Fruit fly (Drosophila melanogaster): ENCODE data around the gene CG43230.

CG43230 gene

DNA sequence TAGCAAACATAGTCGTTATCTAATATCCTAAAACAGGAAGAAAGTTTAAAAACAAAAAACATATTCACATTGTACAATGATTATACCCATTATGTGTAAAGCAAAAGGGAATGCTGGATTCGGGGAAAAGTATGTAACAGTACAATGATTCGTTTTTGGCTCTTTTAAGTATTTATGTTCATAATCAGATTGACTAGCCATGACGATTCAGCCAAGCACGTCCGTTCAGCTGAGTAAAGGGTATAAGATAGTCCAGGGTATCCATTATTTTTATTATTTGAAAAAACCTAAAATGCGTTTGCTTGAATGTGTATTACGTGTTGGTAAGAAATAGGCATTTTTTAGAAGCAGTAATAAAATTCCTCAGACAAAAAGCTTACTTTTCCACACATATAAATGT lies 34.7 kb downstream of the CG43230 start:
- no peak for TF ChIP-seq ey (GFP tag; optimal IDR thresholded peaks at IDR 0.05)
- TF ChIP-seq sage (GFP tag; optimal IDR thresholded peaks at IDR 0.05): no peak
- no peak for TF ChIP-seq foxo (GFP tag; optimal IDR thresholded peaks at IDR 0.05)

DNA sequence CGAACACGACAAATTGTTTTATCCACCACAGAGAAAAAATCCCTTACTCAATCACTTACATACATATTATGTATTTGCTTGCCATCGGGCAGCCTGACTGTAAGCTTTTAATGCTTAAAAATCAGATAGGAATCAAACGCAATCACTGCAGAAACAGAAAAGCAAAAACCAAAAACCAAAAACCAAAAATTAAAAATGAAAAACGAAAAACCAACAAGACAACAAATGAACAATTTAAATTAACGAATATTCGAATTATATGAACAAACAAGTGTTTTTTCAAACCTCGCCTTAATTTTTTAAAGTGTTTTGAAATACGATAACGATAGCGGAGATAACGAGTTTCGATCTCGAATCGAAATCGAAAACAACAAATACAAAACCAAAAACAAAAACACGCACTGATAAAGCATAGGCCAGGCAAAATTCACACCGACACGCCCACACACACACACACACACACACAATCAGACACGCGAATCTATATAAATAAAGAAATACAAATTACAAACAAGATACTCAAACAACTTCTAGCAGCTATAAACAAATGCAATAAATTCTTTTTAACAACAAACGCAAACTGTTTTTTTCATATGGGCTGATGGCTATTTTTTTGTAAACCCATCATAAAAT lies 39.3 kb downstream of the CG43230 start:
- no peak for TF ChIP-seq fru (GFP tag; optimal IDR thresholded peaks at IDR 0.05)
- no peak for TF ChIP-seq lola (GFP tag; optimal IDR thresholded peaks at IDR 0.05)
- TF ChIP-seq jim (GFP tag; optimal IDR thresholded peaks at IDR 0.05): no peak
- TF ChIP-seq CG32264 (GFP tag; optimal IDR thresholded peaks at IDR 0.05): peak; percentile 41
- TF ChIP-seq dmrt93B (GFP tag; optimal IDR thresholded peaks at IDR 0.05): no peak
- TF ChIP-seq dl (GFP tag; optimal IDR thresholded peaks at IDR 0.05; ENCODE audit: insufficient read depth in 1 of 2, partially characterized antibody in 2 of 2): no peak
- no peak for TF ChIP-seq Dif (GFP tag; optimal IDR thresholded peaks at IDR 0.05; ENCODE audit: partially characterized antibody)
- TF ChIP-seq Abd-B (GFP tag; optimal IDR thresholded peaks at IDR 0.05): no peak
- TF ChIP-seq pan (optimal IDR thresholded peaks at IDR 0.05): no peak
- no peak for TF ChIP-seq Hr78 (GFP tag; optimal IDR thresholded peaks at IDR 0.05)
- peak; percentile 39 for TF ChIP-seq psq (GFP tag; optimal IDR thresholded peaks at IDR 0.05)
- TF ChIP-seq dsf (GFP tag; optimal IDR thresholded peaks at IDR 0.05; ENCODE audit: borderline replicate concordance): no peak
- no peak for TF ChIP-seq tai (GFP tag; optimal IDR thresholded peaks at IDR 0.05)
- no peak for TF ChIP-seq CrebA (GFP tag; optimal IDR thresholded peaks at IDR 0.05; ENCODE audit: borderline replicate concordance)
- TF ChIP-seq GATAd (GFP tag; optimal IDR thresholded peaks at IDR 0.05): no peak
- TF ChIP-seq Mio (GFP tag; optimal IDR thresholded peaks at IDR 0.05): no peak
- TF ChIP-seq woc (GFP tag; optimal IDR thresholded peaks at IDR 0.05): no peak
- no peak for TF ChIP-seq Hr83 (GFP tag; optimal IDR thresholded peaks at IDR 0.05; ENCODE audit: poor library complexity, severe bottlenecking)
- no peak for TF ChIP-seq Vsx2 (GFP tag; optimal IDR thresholded peaks at IDR 0.05; ENCODE audit: partially characterized antibody)
- TF ChIP-seq sage (GFP tag; optimal IDR thresholded peaks at IDR 0.05): peak; percentile 30
- no peak for TF ChIP-seq brk (GFP tag; optimal IDR thresholded peaks at IDR 0.05)
- no peak for TF ChIP-seq br (GFP tag; optimal IDR thresholded peaks at IDR 0.05)
- TF ChIP-seq N (GFP tag; optimal IDR thresholded peaks at IDR 0.05): no peak
- TF ChIP-seq Dfd (GFP tag; optimal IDR thresholded peaks at IDR 0.05): no peak
- TF ChIP-seq ey (GFP tag; optimal IDR thresholded peaks at IDR 0.05): peak; percentile 42
- TF ChIP-seq usp (GFP tag; optimal IDR thresholded peaks at IDR 0.05): no peak
- no peak for TF ChIP-seq Jra (GFP tag; optimal IDR thresholded peaks at IDR 0.05)
- no peak for TF ChIP-seq Myc (optimal IDR thresholded peaks at IDR 0.05)
- TF ChIP-seq h (GFP tag; optimal IDR thresholded peaks at IDR 0.05): no peak
- peak; percentile 26 for TF ChIP-seq HLH106 (tag; optimal IDR thresholded peaks at IDR 0.05)
- TF ChIP-seq rgr (GFP tag; optimal IDR thresholded peaks at IDR 0.05): peak; percentile 42
- TF ChIP-seq foxo (GFP tag; optimal IDR thresholded peaks at IDR 0.05): peak in 1 of 2 experiments; percentile 54
- TF ChIP-seq sv (GFP tag; optimal IDR thresholded peaks at IDR 0.05): no peak
- TF ChIP-seq Sp1 (GFP tag; optimal IDR thresholded peaks at IDR 0.05): no peak
- TF ChIP-seq CG9705 (GFP tag; optimal IDR thresholded peaks at IDR 0.05): no peak
- peak; percentile 54 for TF ChIP-seq OdsH (GFP tag; optimal IDR thresholded peaks at IDR 0.05)
- no peak for TF ChIP-seq Rel (GFP tag; optimal IDR thresholded peaks at IDR 0.05)
- TF ChIP-seq Rel (tag; optimal IDR thresholded peaks at IDR 0.05): peak; percentile 92
- no peak for TF ChIP-seq Hnf4 (GFP tag; optimal IDR thresholded peaks at IDR 0.05)

DNA sequence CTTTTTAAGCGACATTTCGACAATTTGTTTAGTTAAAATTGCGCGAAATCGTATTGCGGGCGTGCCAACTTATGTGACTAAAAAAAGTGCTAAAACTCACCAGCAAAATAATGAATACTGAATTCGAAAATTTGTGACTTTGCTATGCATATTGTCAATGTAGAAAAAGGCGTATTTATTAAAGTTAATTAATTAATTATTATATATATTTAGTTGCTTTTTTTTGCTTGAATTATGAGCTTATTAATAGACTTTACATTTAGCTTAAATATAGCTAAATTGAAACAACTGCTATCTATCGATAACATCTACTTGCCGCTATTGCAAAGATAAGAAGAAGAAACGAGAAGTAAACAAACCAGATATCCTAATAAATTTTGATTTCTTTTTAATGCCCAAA lies 41.2 kb downstream of the CG43230 start, which contains the start of the genes PolD3 and Uxt:
PolD3 (minus strand) TSS at position 56 of the 400 bp plus-strand sequence.
Uxt (plus strand) TSS at position 333 of the 400 bp plus-strand sequence.
- no peak for TF ChIP-seq GATAd (GFP tag; optimal IDR thresholded peaks at IDR 0.05)
- no peak for TF ChIP-seq ey (GFP tag; optimal IDR thresholded peaks at IDR 0.05)
- TF ChIP-seq CG32264 (GFP tag; optimal IDR thresholded peaks at IDR 0.05): no peak
- TF ChIP-seq Myc (optimal IDR thresholded peaks at IDR 0.05): peak; percentile 56
- TF ChIP-seq woc (GFP tag; optimal IDR thresholded peaks at IDR 0.05): peak; percentile 13
- TF ChIP-seq brk (GFP tag; optimal IDR thresholded peaks at IDR 0.05): no peak
- TF ChIP-seq Jra (GFP tag; optimal IDR thresholded peaks at IDR 0.05): no peak

All from whole organism, wandering third instar larva.